Fruit fly (Drosophila melanogaster): Measurements from ENCODE around the gene CG14313.

Gene CG14313

DNA sequence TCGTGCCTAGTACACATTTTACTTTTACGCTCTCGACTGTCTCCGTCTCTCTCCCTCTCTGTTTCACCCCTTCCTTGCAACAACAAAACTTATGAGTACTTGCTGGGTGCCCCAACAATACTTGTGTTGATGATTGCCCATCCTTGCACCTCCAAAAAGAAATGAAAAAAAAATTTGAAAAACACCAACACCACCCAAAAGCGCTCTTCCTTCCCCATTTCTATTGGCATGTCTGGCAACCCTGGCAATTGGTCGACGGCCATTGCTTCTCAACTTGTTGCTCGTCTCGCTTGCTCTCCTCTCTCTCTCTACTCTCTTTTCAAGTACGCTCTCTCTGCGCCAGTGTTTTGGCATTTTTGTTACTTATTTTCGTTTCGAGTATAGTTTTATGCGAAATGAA lies 23.4 kb downstream of the CG14313 start (continued):
- TF ChIP-seq luna (GFP tag; optimal IDR thresholded peaks at IDR 0.05): no peak
- no peak for TF ChIP-seq Mes4 (GFP tag; optimal IDR thresholded peaks at IDR 0.05)
- no peak for TF ChIP-seq CG3065 (GFP tag; optimal IDR thresholded peaks at IDR 0.05)
- no peak for TF ChIP-seq CG15073 (GFP tag; optimal IDR thresholded peaks at IDR 0.05)
- peak; percentile 38 for TF ChIP-seq CG12155 (GFP tag; optimal IDR thresholded peaks at IDR 0.05)
- no peak for TF ChIP-seq CG7271 (tag; optimal IDR thresholded peaks at IDR 0.05)
- TF ChIP-seq Taf1 (GFP tag; IDR thresholded peaks at IDR 0.05): 0 out of 2 replicates have a peak, but pooled peaks have one; percentile 7
- no peak for TF ChIP-seq Stat92E (GFP tag; optimal IDR thresholded peaks at IDR 0.05)
- TF ChIP-seq CG2120 (GFP tag; optimal IDR thresholded peaks at IDR 0.05): peak; percentile 58
- no peak for TF ChIP-seq ro (GFP tag; IDR thresholded peaks at IDR 0.05)
- no peak for TF ChIP-seq PHDP (tag; optimal IDR thresholded peaks at IDR 0.05)
- TF ChIP-seq Hmx (GFP tag; optimal IDR thresholded peaks at IDR 0.05): no peak
- TF ChIP-seq maf-S (GFP tag; optimal IDR thresholded peaks at IDR 0.05): no peak
- no peak for TF ChIP-seq CG3726 (GFP tag; IDR thresholded peaks at IDR 0.05)
- TF ChIP-seq Spps (tag; optimal IDR thresholded peaks at IDR 0.05): no peak
- TF ChIP-seq Dip3 (GFP tag; optimal IDR thresholded peaks at IDR 0.05): peak; percentile 21
- TF ChIP-seq CG2712 (tag; optimal IDR thresholded peaks at IDR 0.05): no peak
- TF ChIP-seq insv (GFP tag; optimal IDR thresholded peaks at IDR 0.05): no peak
- no peak for TF ChIP-seq CG8388 (GFP tag; optimal IDR thresholded peaks at IDR 0.05)
- TF ChIP-seq Hand (GFP tag; optimal IDR thresholded peaks at IDR 0.05): peak; percentile 55
- no peak for TF ChIP-seq shn (GFP tag; optimal IDR thresholded peaks at IDR 0.05)
- TF ChIP-seq CG12071 (GFP tag; optimal IDR thresholded peaks at IDR 0.05): no peak
- no peak for TF ChIP-seq CG31388 (GFP tag; optimal IDR thresholded peaks at IDR 0.05)
- no peak for TF ChIP-seq H2.0 (GFP tag; IDR thresholded peaks at IDR 0.05)
- TF ChIP-seq grau (tag; optimal IDR thresholded peaks at IDR 0.05): no peak
- TF ChIP-seq ewg (GFP tag; optimal IDR thresholded peaks at IDR 0.05): no peak
- TF ChIP-seq CG9609 (GFP tag; optimal IDR thresholded peaks at IDR 0.05): no peak
- no peak for TF ChIP-seq CG14050 (GFP tag; IDR thresholded peaks at IDR 0.05)
- TF ChIP-seq BtbVII (GFP tag; optimal IDR thresholded peaks at IDR 0.05): peak; percentile 52
- no peak for TF ChIP-seq ERR (GFP tag; optimal IDR thresholded peaks at IDR 0.05)
- TF ChIP-seq Vsx1 (GFP tag; optimal IDR thresholded peaks at IDR 0.05): no peak
- no peak for TF ChIP-seq ac (GFP tag; optimal IDR thresholded peaks at IDR 0.05)
- TF ChIP-seq Ssrp (tag; optimal IDR thresholded peaks at IDR 0.05): no peak
- no peak for TF ChIP-seq ap (GFP tag; IDR thresholded peaks at IDR 0.05)
- TF ChIP-seq Bdp1 (GFP tag; optimal IDR thresholded peaks at IDR 0.05): no peak
- no peak for TF ChIP-seq CG8944 (GFP tag; optimal IDR thresholded peaks at IDR 0.05)
- no peak for TF ChIP-seq Aef1 (GFP tag; IDR thresholded peaks at IDR 0.05)
- TF ChIP-seq crc (GFP tag; optimal IDR thresholded peaks at IDR 0.05): no peak
- TF ChIP-seq CG2678 (tag; optimal IDR thresholded peaks at IDR 0.05): peak; percentile 56
- peak; percentile 25; the same call in 1 of the 2 replicates for TF ChIP-seq MBD-R2 (GFP tag; IDR thresholded peaks at IDR 0.05)
- TF ChIP-seq Max (GFP tag; optimal IDR thresholded peaks at IDR 0.05): no peak
- TF ChIP-seq pum (GFP tag; optimal IDR thresholded peaks at IDR 0.05): no peak
- TF ChIP-seq CG5245 (GFP tag; optimal IDR thresholded peaks at IDR 0.05): no peak
- peak; percentile 2 for TF ChIP-seq CG1603 (tag; optimal IDR thresholded peaks at IDR 0.05)
- TF ChIP-seq NfI (GFP tag; optimal IDR thresholded peaks at IDR 0.05): peak; percentile 45
- TF ChIP-seq CG11456 (GFP tag; IDR thresholded peaks at IDR 0.05): no peak
- TF ChIP-seq CG31365 (tag; optimal IDR thresholded peaks at IDR 0.05): no peak
- no peak for TF ChIP-seq Dad (GFP tag; optimal IDR thresholded peaks at IDR 0.05)
- no peak for TF ChIP-seq CG1529 (GFP tag; optimal IDR thresholded peaks at IDR 0.05)
- TF ChIP-seq dmrt99B (tag; optimal IDR thresholded peaks at IDR 0.05): no peak
- no peak for TF ChIP-seq gro (GFP tag; optimal IDR thresholded peaks at IDR 0.05)
- TF ChIP-seq CG8765 (GFP tag; IDR thresholded peaks at IDR 0.05): no peak
- no peak for TF ChIP-seq Tbp (GFP tag; optimal IDR thresholded peaks at IDR 0.05)
